Fruit fly (Drosophila melanogaster) whole organism, pupa: ENCODE results near the gene TwdlE.
A peak's percentile ranks its signal among the peaks of the same experiment; 100 is the strongest.

Source experiments
- CG10348 ChIP-seq: fragments of 200-800 bp; sonication (Bioruptor generic); IDR thresholded peaks from 2 replicates; pipeline ENCODE4 v1.3.6; 2022; ENCODE audit warnings: missing biosample characterization, missing genetic modification characterization
- CG12605 ChIP-seq: fragments of 200-800 bp; sonication (Bioruptor generic); IDR thresholded peaks from 2 replicates; pipeline ENCODE4 v1.3.6; 2022; ENCODE audit warnings: missing biosample characterization, missing genetic modification characterization
- CG13204 ChIP-seq: fragments of 200-800 bp; sonication (Bioruptor generic); optimal IDR thresholded peaks from 2 replicates; lab custom pipeline; 2018; ENCODE audit warnings: missing biosample characterization, mild to moderate bottlenecking, missing genetic modification characterization, moderate library complexity
- CG14655 ChIP-seq: fragments of 200-800 bp; sonication (Bioruptor generic); optimal IDR thresholded peaks from 3 replicates; lab custom pipeline; 2017; ENCODE audit warnings: mild to moderate bottlenecking, missing biosample characterization, missing genetic modification reagents, missing genetic modification characterization
- CG15710 ChIP-seq: fragments of 200-800 bp; sonication (Bioruptor generic); optimal IDR thresholded peaks from 2 replicates; lab custom pipeline; 2018; ENCODE audit warnings: missing biosample characterization, mild to moderate bottlenecking, missing genetic modification characterization, moderate library complexity
- CG17806 ChIP-seq: fragments of 200-800 bp; sonication (Bioruptor generic); optimal IDR thresholded peaks from 2 replicates; lab custom pipeline; 2018; ENCODE audit warnings: missing biosample characterization, mild to moderate bottlenecking, missing genetic modification characterization, moderate library complexity
- CG32121 ChIP-seq: fragments of 200-800 bp; sonication (Bioruptor generic); IDR thresholded peaks from 2 replicates; pipeline ENCODE4 v1.3.6; 2022; ENCODE audit warnings: missing biosample characterization, missing genetic modification characterization
- CG34367 ChIP-seq: fragments of 200-800 bp; sonication (Bioruptor generic); optimal IDR thresholded peaks from 2 replicates; lab custom pipeline; 2018; ENCODE audit warnings: missing biosample characterization, mild to moderate bottlenecking, missing genetic modification characterization
- CG4496 ChIP-seq: fragments of 200-800 bp; sonication (Bioruptor generic); IDR thresholded peaks from 3 replicates; pipeline ENCODE4 v1.3.6; 2022; ENCODE audit warnings: missing biosample characterization, missing genetic modification characterization
- CG8159 ChIP-seq: fragments of 200-800 bp; sonication (Bioruptor generic); optimal IDR thresholded peaks from 3 replicates; lab custom pipeline; 2018; ENCODE audit warnings: missing biosample characterization, mild to moderate bottlenecking, missing genetic modification characterization, moderate library complexity
- CG8301 ChIP-seq: fragments of 200-800 bp; sonication (Bioruptor generic); optimal IDR thresholded peaks from 2 replicates; lab custom pipeline; 2018; ENCODE audit warnings: missing biosample characterization, mild to moderate bottlenecking, missing genetic modification characterization
- CG9948 ChIP-seq: fragments of 200-800 bp; sonication (Bioruptor generic); optimal IDR thresholded peaks from 2 replicates; lab custom pipeline; 2018; ENCODE audit warnings: missing biosample characterization, mild to moderate bottlenecking, missing genetic modification characterization, moderate library complexity
- D1 ChIP-seq: fragments of 200-800 bp; sonication (Bioruptor generic); optimal IDR thresholded peaks from 2 replicates; lab custom pipeline; 2018; ENCODE audit warnings: missing biosample characterization, mild to moderate bottlenecking, missing genetic modification characterization, moderate library complexity
- EcR ChIP-seq: fragments of 200-800 bp; sonication (Bioruptor generic); optimal IDR thresholded peaks from 3 replicates; lab custom pipeline; 2019; ENCODE audit warnings: missing biosample characterization, missing genetic modification characterization, mild to moderate bottlenecking, moderate library complexity, missing genetic modification reagents
- Ets98B ChIP-seq: fragments of 200-800 bp; sonication (Bioruptor generic); IDR thresholded peaks from 2 replicates; pipeline ENCODE4 v1.3.6; 2022; ENCODE audit warnings: missing biosample characterization, missing genetic modification characterization
- Pif1A ChIP-seq: fragments of 200-800 bp; sonication (Bioruptor generic); optimal IDR thresholded peaks from 3 replicates; lab custom pipeline; 2016; ENCODE audit warnings: missing biosample characterization, missing genetic modification characterization
- Pif1B ChIP-seq: fragments of 200-800 bp; sonication (Bioruptor generic); optimal IDR thresholded peaks from 3 replicates; lab custom pipeline; 2016; ENCODE audit warnings: missing biosample characterization, missing genetic modification characterization
- Snoo ChIP-seq: fragments of 200-800 bp; sonication (Bioruptor generic); optimal IDR thresholded peaks from 3 replicates; lab custom pipeline; 2017; ENCODE audit warnings: missing biosample characterization, mild to moderate bottlenecking, missing genetic modification characterization, inconsistent platforms
- fd96Ca ChIP-seq: fragments of 200-800 bp; sonication (Bioruptor generic); IDR thresholded peaks from 3 replicates; pipeline ENCODE4 v1.3.6; 2022; ENCODE audit warnings: missing biosample characterization, missing genetic modification characterization
- gl ChIP-seq: fragments of 200-800 bp; sonication (Bioruptor generic); optimal IDR thresholded peaks from 2 replicates; lab custom pipeline; 2018; ENCODE audit warnings: missing biosample characterization, mild to moderate bottlenecking, missing genetic modification characterization
- rn ChIP-seq: fragments of 200-800 bp; sonication (Bioruptor generic); IDR thresholded peaks from 2 replicates; pipeline ENCODE4 v1.3.6; 2022; ENCODE audit warnings: missing biosample characterization, missing genetic modification characterization

TwdlE gene

dm6 chr2L:7860739-7861138 is at the start of gene TwdlE:
TwdlE (minus strand) TSS chr2L:7860839.
- no peak for TF ChIP-seq CG32121

- TF ChIP-seq gl (tag; lab: Kevin White, UChicago) (peak; percentile 67), CG15710 (peak; percentile 51), CG17806 (tag; lab: Kevin White, UChicago) (peak; percentile 19), Pif1B (no peak), Pif1A (GFP tag; lab: Kevin White, UChicago) (peak; percentile 57), fd96Ca (peak; percentile 48; the same call in 1 of the 3 replicates), CG8159 (tag; lab: Kevin White, UChicago) (no peak), CG13204 (GFP tag; lab: Kevin White, UChicago) (peak; percentile 88), CG9948 (no peak), Ets98B (peak; percentile 50; the same call in 1 of the 2 replicates), EcR (peak; percentile 73), CG12605 (GFP tag; lab: Robert Waterston, UW) (peak; percentile 24; the same call in 1 of the 2 replicates), Snoo (peak; percentile 84), CG8301 (no peak), CG4496 (GFP tag; lab: Robert Waterston, UW) (peak; percentile 63; the same call in 2 of the 3 replicates), CG34367 (peak; percentile 58)
Observed at dm6 chr2L:7909854-7910253, 49.2 kb upstream of the TwdlE start.

- peak; percentile 48; the same call in 1 of the 3 replicates for TF ChIP-seq CG4496 (GFP tag; lab: Robert Waterston, UW)
- TF ChIP-seq D1 (tag; lab: Kevin White, UChicago) = no peak
- TF ChIP-seq fd96Ca = no peak
- TF ChIP-seq Snoo = no peak
- no peak for TF ChIP-seq CG8301
- TF ChIP-seq Pif1B = peak; percentile 63
- no peak for TF ChIP-seq CG12605 (GFP tag; lab: Robert Waterston, UW)
- TF ChIP-seq CG10348 (GFP tag; lab: Robert Waterston, UW) = no peak
- no peak for TF ChIP-seq CG34367
- peak; percentile 62 for TF ChIP-seq CG8159 (tag; lab: Kevin White, UChicago)
- TF ChIP-seq rn = no peak
- no peak for TF ChIP-seq gl (tag; lab: Kevin White, UChicago)
- TF ChIP-seq CG9948 = peak; percentile 13
- peak; percentile 38 for TF ChIP-seq CG17806 (tag; lab: Kevin White, UChicago)
- TF ChIP-seq CG15710 = peak; percentile 22
- peak; percentile 74 for TF ChIP-seq EcR
- TF ChIP-seq CG13204 (GFP tag; lab: Kevin White, UChicago) = no peak
- TF ChIP-seq Pif1A (GFP tag; lab: Kevin White, UChicago) = peak; percentile 7
- TF ChIP-seq CG14655 (GFP tag; lab: Kevin White, UChicago) = peak; percentile 13
- TF ChIP-seq CG32121 = no peak
- no peak for TF ChIP-seq Ets98B
- TF ChIP-seq, all 21 proteins: peak for 9
Observed at dm6 chr2L:7909327-7909804, 48.7 kb upstream of the TwdlE start.

dm6 chr2L:7901833-7902232 is 41.2 kb upstream of the TwdlE start:
- TF ChIP-seq CG17806 (tag; lab: Kevin White, UChicago) (no peak), CG4496 (GFP tag; lab: Robert Waterston, UW) (no peak), Ets98B (no peak), CG14655 (GFP tag; lab: Kevin White, UChicago) (no peak), CG34367 (no peak), rn (no peak), Snoo (no peak), Pif1A (GFP tag; lab: Kevin White, UChicago) (no peak), Pif1B (no peak), CG10348 (GFP tag; lab: Robert Waterston, UW) (no peak), fd96Ca (no peak), gl (tag; lab: Kevin White, UChicago) (no peak), CG8301 (no peak), CG12605 (GFP tag; lab: Robert Waterston, UW) (no peak), EcR (no peak), CG8159 (tag; lab: Kevin White, UChicago) (no peak)
- TF ChIP-seq, all 21 proteins: peak for 0

dm6 chr2L:7899949-7900348 is 39.3 kb upstream of the TwdlE start:
- TF ChIP-seq CG9948 (peak; percentile 97), D1 (tag; lab: Kevin White, UChicago) (peak; percentile 87), Pif1B (peak; percentile 98), CG12605 (GFP tag; lab: Robert Waterston, UW) (peak; percentile 96), CG14655 (GFP tag; lab: Kevin White, UChicago) (peak; percentile 98), CG15710 (peak; percentile 97), fd96Ca (peak; percentile 95), CG8301 (peak; percentile 98), CG13204 (GFP tag; lab: Kevin White, UChicago) (peak; percentile 91), EcR (peak; percentile 45), Snoo (peak; percentile 95), CG10348 (GFP tag; lab: Robert Waterston, UW) (peak; percentile 47; the same call in 1 of the 2 replicates), CG17806 (tag; lab: Kevin White, UChicago) (peak; percentile 98), Ets98B (peak; percentile 96), CG4496 (GFP tag; lab: Robert Waterston, UW) (peak; percentile 97), gl (tag; lab: Kevin White, UChicago) (peak; percentile 96), CG32121 (peak; percentile 91), Pif1A (GFP tag; lab: Kevin White, UChicago) (peak; percentile 97), CG8159 (tag; lab: Kevin White, UChicago) (peak; percentile 97), rn (peak; percentile 89), CG34367 (peak; percentile 97)

dm6 chr2L:7899108-7899507 is 38.5 kb upstream of the TwdlE start:
- TF ChIP-seq CG8159 (tag; lab: Kevin White, UChicago) = peak; percentile 77
- peak; percentile 74 for TF ChIP-seq CG4496 (GFP tag; lab: Robert Waterston, UW)
- TF ChIP-seq CG15710 = peak; percentile 76
- TF ChIP-seq CG10348 (GFP tag; lab: Robert Waterston, UW) = no peak
- TF ChIP-seq Ets98B = peak; percentile 71
- TF ChIP-seq CG32121 = peak; percentile 50
- TF ChIP-seq CG13204 (GFP tag; lab: Kevin White, UChicago) = peak; percentile 46
- peak; percentile 68 for TF ChIP-seq Pif1A (GFP tag; lab: Kevin White, UChicago)
- TF ChIP-seq Pif1B = peak; percentile 49
- TF ChIP-seq CG12605 (GFP tag; lab: Robert Waterston, UW) = peak; percentile 74
- TF ChIP-seq CG8301 = peak; percentile 80
- peak; percentile 10 for TF ChIP-seq Snoo
- TF ChIP-seq D1 (tag; lab: Kevin White, UChicago) = no peak
- no peak for TF ChIP-seq EcR
- peak; percentile 80 for TF ChIP-seq CG17806 (tag; lab: Kevin White, UChicago)
- peak; percentile 59 for TF ChIP-seq gl (tag; lab: Kevin White, UChicago)
- TF ChIP-seq CG14655 (GFP tag; lab: Kevin White, UChicago) = peak; percentile 71
- TF ChIP-seq fd96Ca = peak; percentile 72
- peak; percentile 16; the same call in 1 of the 2 replicates for TF ChIP-seq rn
- TF ChIP-seq CG34367 = peak; percentile 78
- TF ChIP-seq CG9948 = peak; percentile 78
